Fruit fly (Drosophila melanogaster): Measurements from ENCODE around the gene CG33061.

The CG33061 gene

DNA sequence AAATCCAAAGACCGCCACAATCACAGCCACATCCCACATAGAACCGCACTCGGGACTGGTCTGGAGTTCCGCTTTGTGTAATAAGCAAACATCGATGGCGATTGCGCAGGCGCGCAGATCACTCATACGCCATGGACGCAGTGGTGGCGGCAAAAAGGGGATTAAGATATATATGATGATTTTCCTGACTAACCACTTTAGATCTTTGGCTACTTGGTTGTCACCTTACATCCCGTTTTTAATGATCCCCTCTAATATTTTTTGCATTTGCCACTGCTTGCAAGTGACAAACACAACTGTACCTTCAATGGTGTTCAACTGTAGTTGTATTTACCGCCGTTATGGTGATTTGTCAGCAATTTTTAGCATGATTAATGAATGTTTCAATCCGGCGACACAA, 19.6 kb upstream of the CG33061 start (continued):
- TF ChIP-seq gcm2 (GFP tag; optimal IDR thresholded peaks at IDR 0.05) (no peak), CG2120 (GFP tag; optimal IDR thresholded peaks at IDR 0.05) (peak; percentile 67), CG14014 (GFP tag; IDR thresholded peaks at IDR 0.05) (peak; percentile 37; the same call in 1 of the 2 replicates), CG10366 (GFP tag; IDR thresholded peaks at IDR 0.05) (0 out of 2 replicates have a peak, but pooled peaks have one; percentile 13), hkb (optimal IDR thresholded peaks at IDR 0.05) (no peak), hkb (GFP tag; IDR thresholded peaks at IDR 0.05) (0 out of 2 replicates have a peak, but pooled peaks have one; percentile 31), ranshi (GFP tag; IDR thresholded peaks at IDR 0.05) (0 out of 2 replicates have a peak, but pooled peaks have one; percentile 29), CG9817 (tag; optimal IDR thresholded peaks at IDR 0.05) (peak; percentile 63), dysf (GFP tag; IDR thresholded peaks at IDR 0.05) (0 out of 3 replicates have a peak, but pooled peaks have one; percentile 14), sob (GFP tag; IDR thresholded peaks at IDR 0.05) (peak; percentile 46; the same call in 1 of the 2 replicates), CG7786 (GFP tag; optimal IDR thresholded peaks at IDR 0.05) (no peak), CG11456 (GFP tag; IDR thresholded peaks at IDR 0.05) (0 out of 3 replicates have a peak, but pooled peaks have one; percentile 50), lilli (GFP tag; optimal IDR thresholded peaks at IDR 0.05) (peak; percentile 43), CG3407 (GFP tag; optimal IDR thresholded peaks at IDR 0.05) (no peak), CG16815 (GFP tag; optimal IDR thresholded peaks at IDR 0.05) (peak; percentile 14), Aef1 (GFP tag; IDR thresholded peaks at IDR 0.05) (0 out of 3 replicates have a peak, but pooled peaks have one; percentile 33), Med (GFP tag) (peak; percentile 86), CG7372 (GFP tag; IDR thresholded peaks at IDR 0.05) (0 out of 2 replicates have a peak, but pooled peaks have one; percentile 11), Dbx (GFP tag; IDR thresholded peaks at IDR 0.05) (peak; percentile 64), wdn (GFP tag; IDR thresholded peaks at IDR 0.05) (peak; percentile 53; the same call in 1 of the 2 replicates), slbo (GFP tag; IDR thresholded peaks at IDR 0.05) (peak; percentile 72), HLH3B (GFP tag; IDR thresholded peaks at IDR 0.05) (peak; percentile 25; the same call in 1 of the 2 replicates), CG3847 (GFP tag; IDR thresholded peaks at IDR 0.05) (peak; percentile 26; the same call in 1 of the 2 replicates), Antp (GFP tag; optimal IDR thresholded peaks at IDR 0.05) (peak; percentile 5), CG9932 (GFP tag; IDR thresholded peaks at IDR 0.05) (peak; percentile 75), Trl (optimal IDR thresholded peaks at IDR 0.05) (no peak), Trl (GFP tag; optimal IDR thresholded peaks at IDR 0.05) (peak; percentile 38), CG32532 (GFP tag; IDR thresholded peaks at IDR 0.05) (0 out of 2 replicates have a peak, but pooled peaks have one; percentile 6), Meics (GFP tag; optimal IDR thresholded peaks at IDR 0.05) (peak; percentile 30), gem (tag; optimal IDR thresholded peaks at IDR 0.05) (peak; percentile 35), jumu (GFP tag; optimal IDR thresholded peaks at IDR 0.05) (peak; percentile 21), CG12769 (tag; optimal IDR thresholded peaks at IDR 0.05) (peak; percentile 54), MTF-1 (GFP tag; optimal IDR thresholded peaks at IDR 0.05; ENCODE audit: borderline replicate concordance) (no peak), CG10543 (GFP tag; optimal IDR thresholded peaks at IDR 0.05) (no peak), nerfin-2 (GFP tag; IDR thresholded peaks at IDR 0.05; ENCODE audit: partially characterized antibody) (no peak), CG15514 (GFP tag; optimal IDR thresholded peaks at IDR 0.05) (peak; percentile 23), CG33213 (GFP tag; optimal IDR thresholded peaks at IDR 0.05) (no peak), Ptx1 (GFP tag; IDR thresholded peaks at IDR 0.05) (0 out of 2 replicates have a peak, but pooled peaks have one; percentile 13), repo (GFP tag; optimal IDR thresholded peaks at IDR 0.05) (no peak), Doc3 (GFP tag; IDR thresholded peaks at IDR 0.05; ENCODE audit: partially characterized antibody) (no peak), ara (GFP tag; IDR thresholded peaks at IDR 0.05) (0 out of 2 replicates have a peak, but pooled peaks have one; percentile 14), CG12659 (GFP tag; optimal IDR thresholded peaks at IDR 0.05) (no peak), Rfx (GFP tag; IDR thresholded peaks at IDR 0.05) (peak; percentile 71), CG4617 (GFP tag; optimal IDR thresholded peaks at IDR 0.05; ENCODE audit: borderline replicate concordance) (no peak), caup (GFP tag; optimal IDR thresholded peaks at IDR 0.05; ENCODE audit: severe bottlenecking) (peak; percentile 11), onecut (GFP tag; IDR thresholded peaks at IDR 0.05) (no peak), her (GFP tag; optimal IDR thresholded peaks at IDR 0.05) (peak; percentile 40), unpg (GFP tag; optimal IDR thresholded peaks at IDR 0.05) (peak; percentile 20), CG8388 (GFP tag; optimal IDR thresholded peaks at IDR 0.05) (no peak), H2.0 (GFP tag; IDR thresholded peaks at IDR 0.05) (peak; percentile 49; the same call in 1 of the 2 replicates), org-1 (GFP tag; optimal IDR thresholded peaks at IDR 0.05) (peak; percentile 37)
